Worm (Caenorhabditis elegans): ENCODE results near the gene H13N06.2.

DNA sequence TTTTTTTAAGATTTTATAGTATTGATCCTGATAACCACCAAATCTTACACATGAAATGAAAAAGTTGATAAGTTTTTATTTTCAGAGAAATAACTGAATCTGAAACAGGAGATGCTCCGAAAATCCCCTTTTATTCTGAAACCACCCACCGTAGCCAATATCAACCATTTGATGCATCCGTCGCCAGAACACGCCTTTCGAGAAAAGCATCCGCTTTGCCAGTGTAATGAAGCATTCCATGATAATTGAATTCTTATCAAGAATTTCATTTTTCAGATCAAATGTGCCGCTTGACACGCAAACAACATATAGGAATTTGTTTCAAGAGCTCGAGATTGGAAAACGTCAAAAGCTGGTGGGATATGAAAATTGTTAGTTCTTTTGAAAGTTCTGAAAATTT is 16.9 kb downstream of the H13N06.2 start, which contains the start of gene tbh-1:
- TF ChIP-seq unc-130 (GFP tag; optimal IDR thresholded peaks at IDR 0.05) (no peak), egl-27 (tag; optimal IDR thresholded peaks at IDR 0.05) (no peak), T20F7.1 (GFP tag; optimal IDR thresholded peaks at IDR 0.05) (no peak), nhr-10 (tag; optimal IDR thresholded peaks at IDR 0.05) (no peak), nhr-237 (tag; optimal IDR thresholded peaks at IDR 0.05) (no peak), daf-19 (GFP tag; conservative IDR thresholded peaks at IDR 0.05) (no peak), lin-13 (GFP tag; optimal IDR thresholded peaks at IDR 0.05) (no peak), nhr-77 (tag; optimal IDR thresholded peaks at IDR 0.05) (no peak), lsy-2 (tag; optimal IDR thresholded peaks at IDR 0.05) (no peak), zfp-3 (GFP tag; conservative IDR thresholded peaks at IDR 0.05) (no peak), pha-4 (GFP tag; IDR thresholded peaks at IDR 0.05) (no peak), pha-4 (tag; optimal IDR thresholded peaks at IDR 0.05) (no peak), tra-1 (GFP tag; IDR thresholded peaks at IDR 0.05) (no peak), dpl-1 (GFP tag; optimal IDR thresholded peaks at IDR 0.05) (no peak)

All from whole organism, L4 larva.